Fruit fly (Drosophila melanogaster): ENCODE results near the gene CG43348.

Gene CG43348

dm6 chr2L:1217892-1218473 lies 18.8 kb downstream of the CG43348 start (continued):
- no peak for TF ChIP-seq CG14441 (GFP tag; IDR thresholded peaks at IDR 0.05)
- peak; percentile 76 for TF ChIP-seq gem (tag; optimal IDR thresholded peaks at IDR 0.05)
- TF ChIP-seq fd102C (GFP tag; optimal IDR thresholded peaks at IDR 0.05) = no peak
- no peak for TF ChIP-seq CG7928 (GFP tag; optimal IDR thresholded peaks at IDR 0.05)
- no peak for TF ChIP-seq CG10979 (tag; optimal IDR thresholded peaks at IDR 0.05)
- TF ChIP-seq nerfin-1 (tag; optimal IDR thresholded peaks at IDR 0.05) = no peak
- no peak for TF ChIP-seq exex (tag; optimal IDR thresholded peaks at IDR 0.05)
- no peak for TF ChIP-seq Kr (GFP tag; optimal IDR thresholded peaks at IDR 0.05)
- 0 out of 3 replicates have a peak, but pooled peaks have one; percentile 10 for TF ChIP-seq CG14050 (GFP tag; IDR thresholded peaks at IDR 0.05)
- TF ChIP-seq croc (GFP tag; conservative IDR thresholded peaks at IDR 0.05) = no peak
- peak; percentile 57 for TF ChIP-seq CG12769 (tag; optimal IDR thresholded peaks at IDR 0.05)
- TF ChIP-seq Asciz (GFP tag; optimal IDR thresholded peaks at IDR 0.05) = no peak
- no peak for TF ChIP-seq Fer3 (tag; optimal IDR thresholded peaks at IDR 0.05)
- TF ChIP-seq PHDP (tag; optimal IDR thresholded peaks at IDR 0.05) = peak; percentile 65
- no peak for TF ChIP-seq CG6791 (GFP tag; IDR thresholded peaks at IDR 0.05; ENCODE audit: partially characterized antibody)
- peak; percentile 50 for TF ChIP-seq cg (GFP tag; optimal IDR thresholded peaks at IDR 0.05)
- TF ChIP-seq CG7357 (GFP tag; IDR thresholded peaks at IDR 0.05) = no peak
- peak; percentile 6 for TF ChIP-seq CG12659 (GFP tag; optimal IDR thresholded peaks at IDR 0.05)
- peak; percentile 33 for TF ChIP-seq Hsf (GFP tag; optimal IDR thresholded peaks at IDR 0.05)
- no peak for TF ChIP-seq nom (GFP tag; optimal IDR thresholded peaks at IDR 0.05)
- TF ChIP-seq scrt (GFP tag; optimal IDR thresholded peaks at IDR 0.05) = no peak
- no peak for TF ChIP-seq Hey (tag; optimal IDR thresholded peaks at IDR 0.05)
- no peak for TF ChIP-seq sens-2 (GFP tag; IDR thresholded peaks at IDR 0.05)
- TF ChIP-seq CG2875 (GFP tag; optimal IDR thresholded peaks at IDR 0.05) = no peak
- TF ChIP-seq CG6654 (GFP tag; optimal IDR thresholded peaks at IDR 0.05) = no peak
- no peak for TF ChIP-seq CG14965 (GFP tag; optimal IDR thresholded peaks at IDR 0.05; ENCODE audit: borderline replicate concordance)
- TF ChIP-seq Meics (GFP tag; optimal IDR thresholded peaks at IDR 0.05) = no peak
- TF ChIP-seq Ptx1 (GFP tag; IDR thresholded peaks at IDR 0.05) = 0 out of 2 replicates have a peak, but pooled peaks have one; percentile 20
- TF ChIP-seq Drgx (GFP tag; IDR thresholded peaks at IDR 0.05) = no peak
- no peak for TF ChIP-seq vvl (GFP tag; IDR thresholded peaks at IDR 0.05)
- peak; percentile 10 for TF ChIP-seq CG30403 (GFP tag; optimal IDR thresholded peaks at IDR 0.05)
- TF ChIP-seq CG9727 (GFP tag; optimal IDR thresholded peaks at IDR 0.05) = no peak
- no peak for TF ChIP-seq Dbx (GFP tag; IDR thresholded peaks at IDR 0.05)
- TF ChIP-seq Lim3 (GFP tag; IDR thresholded peaks at IDR 0.05) = no peak
- 0 out of 2 replicates have a peak, but pooled peaks have one; percentile 15 for TF ChIP-seq CG32532 (GFP tag; IDR thresholded peaks at IDR 0.05)
- no peak for TF ChIP-seq Trl (optimal IDR thresholded peaks at IDR 0.05)
- TF ChIP-seq Trl (GFP tag; optimal IDR thresholded peaks at IDR 0.05) = no peak
- TF ChIP-seq Chrac-16 (GFP tag; optimal IDR thresholded peaks at IDR 0.05) = no peak
- no peak for TF ChIP-seq Fer1 (GFP tag; optimal IDR thresholded peaks at IDR 0.05)
- no peak for TF ChIP-seq HLH54F (GFP tag; optimal IDR thresholded peaks at IDR 0.05)
- TF ChIP-seq CG12155 (GFP tag; optimal IDR thresholded peaks at IDR 0.05) = no peak
- TF ChIP-seq stc (GFP tag; IDR thresholded peaks at IDR 0.05) = no peak
- no peak for TF ChIP-seq HHEX (GFP tag; optimal IDR thresholded peaks at IDR 0.05)
- TF ChIP-seq CG2199 (GFP tag; IDR thresholded peaks at IDR 0.05) = no peak
- TF ChIP-seq zen (tag; optimal IDR thresholded peaks at IDR 0.05) = no peak
- TF ChIP-seq trem (tag; optimal IDR thresholded peaks at IDR 0.05) = no peak
- TF ChIP-seq CG6813 (GFP tag; optimal IDR thresholded peaks at IDR 0.05) = no peak
- no peak for TF ChIP-seq Pdp1 (GFP tag; optimal IDR thresholded peaks at IDR 0.05)
- no peak for TF ChIP-seq CG13424 (tag; optimal IDR thresholded peaks at IDR 0.05)
- no peak for TF ChIP-seq luna (GFP tag; optimal IDR thresholded peaks at IDR 0.05)

Data from whole organism, embryonic.